Fruit fly (Drosophila melanogaster) whole organism, embryonic: ENCODE measurements around the gene DPCoAC.

Experiments used
- CG1024 ChIP-seq: fragments of 200-800 bp; sonication (Bioruptor generic); IDR thresholded peaks from 2 replicates; pipeline ENCODE4 v1.3.6; 2022; ENCODE audit warnings: missing biosample characterization, missing genetic modification characterization
- CG10979 ChIP-seq: fragments of 200-800 bp; sonication (Bioruptor generic); optimal IDR thresholded peaks from 2 replicates; lab custom pipeline; 2018; ENCODE audit warnings: missing biosample characterization, mild to moderate bottlenecking, missing genetic modification characterization, moderate library complexity
- CG12236 ChIP-seq: fragments of 200-800 bp; sonication (Bioruptor generic); optimal IDR thresholded peaks from 2 replicates; lab custom pipeline; 2016; ENCODE audit warnings: missing biosample characterization, missing genetic modification characterization
- CG14441 ChIP-seq: fragments of 200-800 bp; sonication (Bioruptor generic); IDR thresholded peaks from 2 replicates; pipeline ENCODE4 v1.3.6; 2022; ENCODE audit warnings: missing biosample characterization, missing genetic modification characterization
- CG15269 ChIP-seq: fragments of 200-800 bp; sonication (Bioruptor generic); optimal IDR thresholded peaks from 2 replicates; lab custom pipeline; 2018; ENCODE audit warnings: missing biosample characterization, mild to moderate bottlenecking, missing genetic modification characterization, moderate library complexity
- CG15479 ChIP-seq: fragments of 200-800 bp; sonication (Bioruptor generic); optimal IDR thresholded peaks from 3 replicates; lab custom pipeline; 2019; ENCODE audit warnings: missing biosample characterization, mild to moderate bottlenecking, missing genetic modification characterization, moderate library complexity
- CG15514 ChIP-seq: fragments of 200-800 bp; sonication (Bioruptor generic); optimal IDR thresholded peaks from 3 replicates; lab custom pipeline; 2017; ENCODE audit warnings: missing biosample characterization, missing genetic modification characterization, mild to moderate bottlenecking, moderate library complexity, missing genetic modification reagents
- CG16779 ChIP-seq: fragments of 200-800 bp; sonication (Bioruptor generic); IDR thresholded peaks from 2 replicates; pipeline ENCODE4 v1.3.6; 2022; ENCODE audit warnings: missing biosample characterization, missing genetic modification characterization
- CG17829 ChIP-seq: fragments of 200-800 bp; optimal IDR thresholded peaks from 2 replicates; lab custom pipeline; 2019; ENCODE audit warnings: missing biosample characterization, mild to moderate bottlenecking, missing genetic modification characterization, moderate library complexity
- CG17912 ChIP-seq: fragments of 200-800 bp; sonication (Bioruptor generic); optimal IDR thresholded peaks from 2 replicates; lab custom pipeline; 2018; ENCODE audit warnings: missing biosample characterization, mild to moderate bottlenecking, missing genetic modification characterization
- CG3163 ChIP-seq: fragments of 200-800 bp; sonication (Bioruptor generic); optimal IDR thresholded peaks from 3 replicates; lab custom pipeline; 2016; ENCODE audit warnings: missing biosample characterization, missing genetic modification characterization
- CG3281 ChIP-seq: fragments of 200-800 bp; sonication (Bioruptor generic); optimal IDR thresholded peaks from 3 replicates; lab custom pipeline; 2017; ENCODE audit warnings: missing biosample characterization, mild to moderate bottlenecking, missing genetic modification characterization
- CG3407 ChIP-seq: fragments of 200-800 bp; sonication (Bioruptor generic); optimal IDR thresholded peaks from 2 replicates; lab custom pipeline; 2018; ENCODE audit warnings: missing biosample characterization, mild to moderate bottlenecking, missing genetic modification characterization
- CG5953 ChIP-seq: fragments of 200-800 bp; sonication (Bioruptor generic); IDR thresholded peaks from 2 replicates; pipeline ENCODE4 v1.3.6; 2022; ENCODE audit warnings: missing biosample characterization, missing genetic modification characterization
- CG6683 ChIP-seq: fragments of 200-800 bp; sonication (Bioruptor generic); optimal IDR thresholded peaks from 2 replicates; lab custom pipeline; 2017; ENCODE audit warnings: missing biosample characterization, mild to moderate bottlenecking, missing genetic modification characterization, missing genetic modification reagents
- CG6854 ChIP-seq: fragments of 200-800 bp; sonication (Bioruptor generic); optimal IDR thresholded peaks from 3 replicates; lab custom pipeline; 2017; ENCODE audit warnings: missing biosample characterization, mild to moderate bottlenecking, missing genetic modification characterization
- CG8388 ChIP-seq: fragments of 200-800 bp; sonication (Bioruptor generic); optimal IDR thresholded peaks from 2 replicates; lab custom pipeline; 2019; ENCODE audit warnings: missing biosample characterization, mild to moderate bottlenecking, missing genetic modification characterization, moderate library complexity
- CoRest ChIP-seq: fragments of 200-800 bp; sonication (Bioruptor generic); optimal IDR thresholded peaks from 3 replicates; lab custom pipeline; 2018; ENCODE audit warnings: missing biosample characterization, mild to moderate bottlenecking, missing genetic modification characterization, moderate library complexity
- D19B ChIP-seq: fragments of 200-800 bp; sonication (Bioruptor generic); optimal IDR thresholded peaks from 2 replicates; lab custom pipeline; 2017; ENCODE audit warnings: missing biosample characterization, mild to moderate bottlenecking, missing genetic modification characterization
- HmgZ ChIP-seq: fragments of 200-800 bp; sonication (Bioruptor generic); optimal IDR thresholded peaks from 2 replicates; lab custom pipeline; 2018; ENCODE audit warnings: missing biosample characterization, mild to moderate bottlenecking, missing genetic modification characterization
- Hmx ChIP-seq: fragments of 200-800 bp; sonication (Bioruptor generic); optimal IDR thresholded peaks from 2 replicates; lab custom pipeline; 2016; ENCODE audit warnings: missing biosample characterization, missing genetic modification characterization
- Kr ChIP-seq: fragments of 200-800 bp; sonication (Bioruptor generic); optimal IDR thresholded peaks from 2 replicates; lab custom pipeline; 2017; ENCODE audit warnings: missing biosample characterization, mild to moderate bottlenecking, missing genetic modification characterization
- Ravus ChIP-seq: fragments of 200-800 bp; sonication (Bioruptor generic); IDR thresholded peaks from 2 replicates; pipeline ENCODE4 v1.3.6; 2022; ENCODE audit warnings: missing biosample characterization, missing genetic modification characterization
- Sry-β ChIP-seq: fragments of 200-800 bp; sonication (Bioruptor generic); optimal IDR thresholded peaks from 2 replicates; lab custom pipeline; 2018; ENCODE audit warnings: missing biosample characterization, mild to moderate bottlenecking, missing genetic modification characterization, moderate library complexity
- Trl ChIP-seq, 3 experiments: fragments of >200 bp in 2 of 3; fragments of 200-800 bp in 1 of 3; sonication (Bioruptor generic) in 1 of 3; optimal IDR thresholded peaks; 2 replicates in 1 of 3; 3 replicates in 2 of 3; lab custom pipeline; 2016 to 2017; ENCODE audit warnings: missing biosample characterization in 1 of 3, missing genetic modification characterization in 1 of 3
- bsh ChIP-seq, 2 experiments: fragments of 200-800 bp; sonication (Bioruptor generic); optimal IDR thresholded peaks; 2 replicates each; lab custom pipeline; 2017 to 2018; ENCODE audit warnings: mild to moderate bottlenecking in 2 of 2, missing biosample characterization in 2 of 2, missing genetic modification characterization in 2 of 2, moderate library complexity in 1 of 2
- cad ChIP-seq: fragments of >200 bp; optimal IDR thresholded peaks from 2 replicates; lab custom pipeline; 2017; ENCODE audit warnings: missing biosample characterization, missing genetic modification characterization
- fu2 ChIP-seq: fragments of 200-800 bp; sonication (Bioruptor generic); optimal IDR thresholded peaks from 2 replicates; lab custom pipeline; 2016; ENCODE audit warnings: missing biosample characterization, missing genetic modification characterization
- gcm2 ChIP-seq: fragments of 200-800 bp; sonication (Bioruptor generic); optimal IDR thresholded peaks from 2 replicates; lab custom pipeline; 2016; ENCODE audit warnings: missing biosample characterization, missing genetic modification characterization
- insv ChIP-seq, 2 experiments: fragments of 200-800 bp; sonication (Bioruptor generic); optimal IDR thresholded peaks; 3 replicates each; lab custom pipeline; 2016 to 2018; ENCODE audit warnings: missing biosample characterization in 2 of 2, missing genetic modification characterization in 2 of 2
- lov ChIP-seq, 2 experiments: fragments of 200-800 bp in 1 of 2; fragments of >200 bp in 1 of 2; sonication (Bioruptor generic) in 1 of 2; IDR thresholded peaks in 1 of 2; optimal IDR thresholded peaks in 1 of 2; 2 replicates in 1 of 2; 3 replicates in 1 of 2; pipeline versions ENCODE4 v1.3.6 to Lab custom; 2017 to 2022; ENCODE audit warnings: missing biosample characterization in 1 of 2, missing genetic modification characterization in 1 of 2
- mld ChIP-seq: fragments of 200-800 bp; sonication (Bioruptor generic); IDR thresholded peaks from 3 replicates; pipeline ENCODE4 v1.3.6; 2022; ENCODE audit warnings: missing biosample characterization, missing genetic modification characterization; ENCODE audit not compliant: partially characterized antibody
- pfk ChIP-seq: fragments of 200-800 bp; sonication (Bioruptor generic); optimal IDR thresholded peaks from 2 replicates; lab custom pipeline; 2018; ENCODE audit warnings: missing biosample characterization, mild to moderate bottlenecking, missing genetic modification characterization, moderate library complexity
- phol ChIP-seq: fragments of 200-800 bp; sonication (Bioruptor generic); optimal IDR thresholded peaks from 3 replicates; lab custom pipeline; 2018; ENCODE audit warnings: missing biosample characterization, mild to moderate bottlenecking, missing genetic modification characterization, moderate library complexity
- pnt ChIP-seq: fragments of 200-800 bp; sonication (Bioruptor generic); optimal IDR thresholded peaks from 3 replicates; lab custom pipeline; 2016; ENCODE audit warnings: missing biosample characterization, missing genetic modification characterization
- prd ChIP-seq, 3 experiments: fragments of >200 bp in 2 of 3; fragments of 200-800 bp in 1 of 3; sonication (Bioruptor generic) in 1 of 3; optimal IDR thresholded peaks in 2 of 3; IDR thresholded peaks in 1 of 3; 2 replicates in 2 of 3; 3 replicates in 1 of 3; pipeline versions ENCODE4 v1.3.6 to Lab custom; 2017 to 2022; ENCODE audit warnings: missing biosample characterization in 1 of 3, missing genetic modification characterization in 1 of 3
- pros ChIP-seq: fragments of 200-800 bp; sonication (Bioruptor generic); optimal IDR thresholded peaks from 3 replicates; lab custom pipeline; 2019; ENCODE audit warnings: missing biosample characterization, mild to moderate bottlenecking, missing genetic modification characterization, moderate library complexity
- slp2 ChIP-seq: fragments of 200-800 bp; sonication (Bioruptor generic); optimal IDR thresholded peaks from 2 replicates; lab custom pipeline; 2016; ENCODE audit warnings: missing biosample characterization, missing genetic modification characterization
- stwl ChIP-seq: fragments of 200-800 bp; sonication (Bioruptor generic); optimal IDR thresholded peaks from 3 replicates; lab custom pipeline; 2018; ENCODE audit warnings: missing biosample characterization, mild to moderate bottlenecking, missing genetic modification characterization, moderate library complexity
- tna ChIP-seq: fragments of 200-800 bp; sonication (Bioruptor generic); IDR thresholded peaks from 2 replicates; pipeline ENCODE4 v1.3.6; 2022; ENCODE audit warnings: missing biosample characterization, missing genetic modification characterization; ENCODE audit not compliant: partially characterized antibody
- trem ChIP-seq: fragments of 200-800 bp; optimal IDR thresholded peaks from 3 replicates; lab custom pipeline; 2019; ENCODE audit warnings: missing biosample characterization, mild to moderate bottlenecking, missing genetic modification characterization, moderate library complexity
- twi ChIP-seq: fragments of 200-800 bp; optimal IDR thresholded peaks from 2 replicates; lab custom pipeline; 2019; ENCODE audit warnings: missing biosample characterization, mild to moderate bottlenecking, missing genetic modification characterization, moderate library complexity
- vfl ChIP-seq: fragments of 200-800 bp; sonication (Bioruptor generic); optimal IDR thresholded peaks from 2 replicates; lab custom pipeline; 2016; ENCODE audit warnings: missing biosample characterization, missing genetic modification characterization
- vvl ChIP-seq: fragments of 200-800 bp; sonication (Bioruptor generic); IDR thresholded peaks from 2 replicates; pipeline ENCODE4 v1.3.6; 2022; ENCODE audit warnings: missing biosample characterization, missing genetic modification characterization
- zen2 ChIP-seq: fragments of 200-800 bp; sonication (Bioruptor generic); IDR thresholded peaks from 3 replicates; pipeline ENCODE4 v1.3.6; 2022; ENCODE audit warnings: missing biosample characterization, missing genetic modification characterization; ENCODE audit not compliant: partially characterized antibody
- zfh2 ChIP-seq: fragments of 200-800 bp; sonication (Bioruptor generic); optimal IDR thresholded peaks from 2 replicates; lab custom pipeline; 2016; ENCODE audit warnings: missing biosample characterization, missing genetic modification characterization

DPCoAC gene

DNA sequence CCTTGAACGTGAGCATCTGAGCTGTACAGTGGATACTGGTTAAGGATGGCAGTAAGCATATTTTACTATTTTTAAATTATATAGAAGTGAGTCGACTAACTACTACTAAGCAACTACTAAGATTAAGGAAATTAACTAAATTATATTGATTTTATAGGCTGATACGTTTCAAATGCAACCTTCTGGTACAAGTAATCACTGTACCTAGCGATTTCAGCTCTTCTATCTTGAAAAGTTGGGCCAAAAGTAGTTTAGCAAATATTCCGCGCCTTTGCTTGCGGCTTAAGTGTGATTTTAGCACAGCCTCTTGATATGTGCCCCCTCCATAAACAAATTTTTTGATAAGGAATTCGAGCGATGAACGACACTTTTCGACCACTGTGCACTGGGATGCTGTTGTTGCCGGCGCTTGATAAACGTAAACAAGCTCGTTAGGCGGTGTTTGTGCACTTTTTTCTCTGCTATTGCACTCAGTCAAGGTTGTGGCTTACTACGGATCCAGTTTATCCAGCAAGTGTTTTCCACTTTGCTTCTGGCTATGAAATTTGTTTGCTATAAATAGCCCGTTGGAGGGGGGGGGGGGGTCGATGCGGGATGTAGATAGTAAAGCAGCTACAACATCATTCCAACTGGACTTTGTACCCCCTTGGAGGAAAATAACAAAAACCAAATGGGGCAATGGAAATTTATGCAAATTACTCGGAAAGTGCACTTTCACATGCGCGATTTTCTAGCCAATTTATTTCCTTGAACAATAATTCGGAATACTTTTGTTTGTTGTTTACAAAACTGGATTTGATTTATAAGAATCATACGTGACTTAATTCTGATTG, 970 bp downstream of the DPCoAC start (continued):
- TF ChIP-seq vfl (GFP tag; lab: Kevin White, UChicago) = peak; percentile 9
- TF ChIP-seq twi (tag; lab: Kevin White, UChicago) = no peak
- 0 out of 2 replicates have a peak, but pooled peaks have one; percentile 34 for TF ChIP-seq CG5953
- TF ChIP-seq vvl = peak; percentile 52; the same call in 1 of the 2 replicates
- TF ChIP-seq stwl (tag; lab: Kevin White, UChicago) = no peak
- peak; percentile 81 for TF ChIP-seq CG3281
- no peak for TF ChIP-seq CG6683 (GFP tag; lab: Kevin White, UChicago)
- TF ChIP-seq zen2 (GFP tag; lab: Robert Waterston, UW) = no peak
- TF ChIP-seq pros (GFP tag; lab: Kevin White, UChicago) = no peak
- TF ChIP-seq lov (optimal IDR thresholded peaks at IDR 0.05; lab: Kevin White, UChicago) = no peak
- TF ChIP-seq lov (GFP tag; IDR thresholded peaks at IDR 0.05; lab: Robert Waterston, UW) = no peak
- TF ChIP-seq CG17829 = peak; percentile 41
- TF ChIP-seq CG3407 = no peak
- TF ChIP-seq CG15514 = peak; percentile 62
- TF ChIP-seq insv (GFP tag; optimal IDR thresholded peaks at IDR 0.05; lab: Kevin White, UChicago) = peak; percentile 48 to 94
- no peak for TF ChIP-seq gcm2 (GFP tag; lab: Kevin White, UChicago)
- peak; percentile 52 for TF ChIP-seq D19B
- TF ChIP-seq cad (GFP tag; lab: Kevin White, UChicago) = no peak
- TF ChIP-seq HmgZ = no peak
- TF ChIP-seq phol (tag; lab: Kevin White, UChicago) = peak; percentile 60
- TF ChIP-seq CG17912 (GFP tag; lab: Kevin White, UChicago) = no peak
- TF ChIP-seq CG6854 (GFP tag; lab: Kevin White, UChicago) = no peak
- no peak for TF ChIP-seq prd (optimal IDR thresholded peaks at IDR 0.05; lab: Kevin White, UChicago)
- peak; percentile 76 for TF ChIP-seq prd (GFP tag; IDR thresholded peaks at IDR 0.05; lab: Robert Waterston, UW)
- TF ChIP-seq zfh2 (GFP tag; lab: Kevin White, UChicago) = peak; percentile 66
- TF ChIP-seq fu2 (GFP tag; lab: Kevin White, UChicago) = peak; percentile 7
- TF ChIP-seq CG14441 = peak; percentile 89
- TF ChIP-seq tna (GFP tag; lab: Robert Waterston, UW) = no peak
- TF ChIP-seq CoRest (tag; lab: Kevin White, UChicago) = peak; percentile 65
- TF ChIP-seq Sry-β = no peak
- no peak for TF ChIP-seq CG15479 (GFP tag; lab: Kevin White, UChicago)
- TF ChIP-seq CG8388 = no peak
- peak; percentile 76 for TF ChIP-seq CG15269 (tag; lab: Kevin White, UChicago)
- TF ChIP-seq Hmx (GFP tag; lab: Kevin White, UChicago) = peak; percentile 28
- TF ChIP-seq CG1024 (GFP tag; lab: Robert Waterston, UW) = peak; percentile 11; the same call in 1 of the 2 replicates
- no peak for TF ChIP-seq pnt
- TF ChIP-seq bsh (GFP tag; optimal IDR thresholded peaks at IDR 0.05; lab: Kevin White, UChicago) = peak; percentile 15 to 78
- TF ChIP-seq CG10979 = peak; percentile 39
- no peak for TF ChIP-seq CG3163 (GFP tag; lab: Kevin White, UChicago)
- no peak for TF ChIP-seq pfk
- TF ChIP-seq Ravus (GFP tag; lab: Robert Waterston, UW) = peak; percentile 78
- TF ChIP-seq slp2 (GFP tag; lab: Kevin White, UChicago) = peak; percentile 1
- TF ChIP-seq CG16779 (GFP tag; lab: Robert Waterston, UW) = peak; percentile 83
- TF ChIP-seq CG12236 (GFP tag; lab: Kevin White, UChicago) = no peak
- TF ChIP-seq mld (GFP tag; lab: Robert Waterston, UW) = no peak
- no peak for TF ChIP-seq trem
- TF ChIP-seq Kr (GFP tag; lab: Kevin White, UChicago) = no peak
- TF ChIP-seq Trl (optimal IDR thresholded peaks at IDR 0.05; lab: Kevin White, UChicago) = no peak
- TF ChIP-seq Trl (GFP tag; optimal IDR thresholded peaks at IDR 0.05; lab: Kevin White, UChicago) = no peak
